Worm (Caenorhabditis elegans) whole organism, late embryonic: ENCODE data around the gene srsx-31.

ENCODE experiments used
- Y22D7AL.16 ChIP-seq: sonication (generic microtip); optimal IDR thresholded peaks from 2 replicates; lab custom pipeline; 2016; ENCODE audit warnings: missing genetic modification characterization, missing compliant biosample characterization
- ceh-14 ChIP-seq: sonication (generic microtip); optimal IDR thresholded peaks from 2 replicates; lab custom pipeline; 2016; ENCODE audit warnings: missing genotype, missing genetic modification characterization, missing compliant biosample characterization
- ceh-24 ChIP-seq: sonication (generic microtip); optimal IDR thresholded peaks from 2 replicates; lab custom pipeline; 2016; ENCODE audit warnings: mild to moderate bottlenecking, missing genetic modification characterization, missing compliant biosample characterization
- fkh-6 ChIP-seq: sonication (generic microtip); optimal IDR thresholded peaks from 2 replicates; lab custom pipeline; 2016; ENCODE audit warnings: missing genetic modification characterization, missing compliant biosample characterization
- hlh-30 ChIP-seq: sonication (generic microtip); optimal IDR thresholded peaks from 2 replicates; lab custom pipeline; 2017; ENCODE audit warnings: antibody characterized with exemption, missing genetic modification characterization, missing compliant biosample characterization; ENCODE audit not compliant: insufficient read depth
- nfya-1 ChIP-seq: sonication (generic microtip); optimal IDR thresholded peaks from 2 replicates; lab custom pipeline; 2017; ENCODE audit warnings: missing genetic modification characterization, mild to moderate bottlenecking, missing compliant biosample characterization, antibody characterized with exemption, moderate library complexity
- odd-2 ChIP-seq: sonication (generic microtip); optimal IDR thresholded peaks from 2 replicates; lab custom pipeline; 2017; ENCODE audit warnings: antibody characterized with exemption, mild to moderate bottlenecking, missing genetic modification characterization, missing compliant biosample characterization
- pax-1 ChIP-seq: fragments of 150-350 bp; optimal IDR thresholded peaks from 2 replicates; lab custom pipeline; 2014; ENCODE audit warnings: missing biosample characterization, missing genetic modification characterization
- rnt-1 ChIP-seq: sonication (generic microtip); optimal IDR thresholded peaks from 2 replicates; lab custom pipeline; 2016; ENCODE audit warnings: missing genetic modification characterization, missing compliant biosample characterization

ce11 chrV:11263025-11263424, 8.1 kb upstream of the srsx-31 start, which contains the start of gene F07B10.4:
- TF ChIP-seq rnt-1 (tag; lab: Kevin White, UChicago) (no peak), odd-2 (no peak), pax-1 (tag; lab: Kevin White, UChicago) (no peak), ceh-24 (tag; lab: Kevin White, UChicago) (no peak), hlh-30 (tag; lab: Kevin White, UChicago) (no peak), fkh-6 (no peak), nfya-1 (tag; lab: Kevin White, UChicago) (no peak), ceh-14 (tag; lab: Kevin White, UChicago) (no peak), Y22D7AL.16 (tag; lab: Kevin White, UChicago) (no peak)
